Fruit fly (Drosophila melanogaster): ENCODE data around the gene ort.
A peak's percentile ranks its signal among the peaks of the same experiment; 100 is the strongest.

The ort gene

DNA sequence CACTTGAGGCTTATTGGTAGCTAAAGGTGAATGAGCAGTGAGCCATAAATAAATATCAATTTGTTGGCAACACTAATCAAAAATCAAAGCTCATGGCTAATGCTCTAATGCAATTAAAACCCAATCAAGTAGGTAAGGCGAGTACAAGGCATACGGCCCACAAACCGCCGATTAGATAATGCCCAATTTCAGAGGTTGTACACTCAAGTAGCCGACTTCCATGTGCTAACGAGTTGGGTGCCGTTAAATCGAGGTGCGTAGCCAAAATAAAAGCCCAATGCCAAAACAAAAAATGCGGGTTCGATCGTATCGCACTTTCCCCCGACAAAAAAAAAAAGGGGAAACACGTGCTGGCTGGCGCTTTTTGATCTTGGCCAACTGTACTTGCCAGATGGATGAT is 37.5 kb upstream of the ort start (continued):
- no peak for TF ChIP-seq ase (GFP tag; IDR thresholded peaks at IDR 0.05)
- no peak for TF ChIP-seq CG4707 (GFP tag; optimal IDR thresholded peaks at IDR 0.05)
- TF ChIP-seq GATAe (GFP tag; conservative IDR thresholded peaks at IDR 0.05): peak; percentile 77; the same call in 1 of the 2 replicates
- no peak for TF ChIP-seq CG10209 (GFP tag; optimal IDR thresholded peaks at IDR 0.05)
- no peak for TF ChIP-seq CG11247 (GFP tag; IDR thresholded peaks at IDR 0.05)
- TF ChIP-seq CG4854 (GFP tag; optimal IDR thresholded peaks at IDR 0.05): no peak
- no peak for TF ChIP-seq sc (optimal IDR thresholded peaks at IDR 0.05)
- no peak for TF ChIP-seq sc (GFP tag; optimal IDR thresholded peaks at IDR 0.05)
- peak; percentile 32 for TF ChIP-seq CG2678 (tag; optimal IDR thresholded peaks at IDR 0.05)
- no peak for TF ChIP-seq CG6765 (GFP tag; optimal IDR thresholded peaks at IDR 0.05)
- no peak for TF ChIP-seq MESR4 (GFP tag; optimal IDR thresholded peaks at IDR 0.05)
- peak; percentile 84 for TF ChIP-seq Hey (tag; optimal IDR thresholded peaks at IDR 0.05)
- TF ChIP-seq ro (GFP tag; IDR thresholded peaks at IDR 0.05): no peak
- no peak for TF ChIP-seq CG13775 (GFP tag; optimal IDR thresholded peaks at IDR 0.05)
- no peak for TF ChIP-seq Jarid2 (GFP tag; optimal IDR thresholded peaks at IDR 0.05)
- TF ChIP-seq CG7963 (GFP tag; IDR thresholded peaks at IDR 0.05; ENCODE audit: partially characterized antibody): no peak
- peak; percentile 90 for TF ChIP-seq sd (tag; optimal IDR thresholded peaks at IDR 0.05)
- TF ChIP-seq CG1602 (GFP tag; optimal IDR thresholded peaks at IDR 0.05): no peak
- TF ChIP-seq CG12391 (tag; optimal IDR thresholded peaks at IDR 0.05): no peak
- TF ChIP-seq Antp (GFP tag; optimal IDR thresholded peaks at IDR 0.05): no peak
- TF ChIP-seq CG17568 (GFP tag; optimal IDR thresholded peaks at IDR 0.05): no peak
- no peak for TF ChIP-seq CrebB (tag; optimal IDR thresholded peaks at IDR 0.05)
- TF ChIP-seq HLH54F (GFP tag; optimal IDR thresholded peaks at IDR 0.05): no peak
- peak; percentile 85 for TF ChIP-seq gro (GFP tag; optimal IDR thresholded peaks at IDR 0.05)
- TF ChIP-seq z (GFP tag; IDR thresholded peaks at IDR 0.05): no peak
- peak in 1 of 2 experiments; percentile 38 for TF ChIP-seq Pdp1 (GFP tag; optimal IDR thresholded peaks at IDR 0.05)
- TF ChIP-seq H2.0 (GFP tag; IDR thresholded peaks at IDR 0.05): no peak
- no peak for TF ChIP-seq CG3407 (GFP tag; optimal IDR thresholded peaks at IDR 0.05)
- TF ChIP-seq sima (GFP tag; optimal IDR thresholded peaks at IDR 0.05): no peak
- no peak for TF ChIP-seq mld (GFP tag; IDR thresholded peaks at IDR 0.05; ENCODE audit: partially characterized antibody)
- no peak for TF ChIP-seq Max (GFP tag; optimal IDR thresholded peaks at IDR 0.05)
- no peak for TF ChIP-seq pnt (GFP tag; optimal IDR thresholded peaks at IDR 0.05)
- no peak for TF ChIP-seq so (GFP tag; IDR thresholded peaks at IDR 0.05)
- TF ChIP-seq CG6683 (GFP tag; optimal IDR thresholded peaks at IDR 0.05): no peak
- TF ChIP-seq Bteb2 (GFP tag; optimal IDR thresholded peaks at IDR 0.05): no peak
- no peak for TF ChIP-seq gce (GFP tag; IDR thresholded peaks at IDR 0.05)
- TF ChIP-seq CG8290 (GFP tag; optimal IDR thresholded peaks at IDR 0.05): no peak
- peak in 1 of 2 experiments; percentile 40 for TF ChIP-seq CG8290 (tag; optimal IDR thresholded peaks at IDR 0.05)
- no peak for TF ChIP-seq CG10321 (GFP tag; IDR thresholded peaks at IDR 0.05)
- no peak for TF ChIP-seq CG11695 (GFP tag; IDR thresholded peaks at IDR 0.05)
- no peak for TF ChIP-seq chn (GFP tag; optimal IDR thresholded peaks at IDR 0.05)
- no peak for TF ChIP-seq ftz-f1 (GFP tag; optimal IDR thresholded peaks at IDR 0.05)
- peak; percentile 4 for TF ChIP-seq caup (GFP tag; optimal IDR thresholded peaks at IDR 0.05; ENCODE audit: severe bottlenecking)
- TF ChIP-seq Hmr (GFP tag; optimal IDR thresholded peaks at IDR 0.05): peak; percentile 24
- no peak for TF ChIP-seq vfl (GFP tag; optimal IDR thresholded peaks at IDR 0.05)
- no peak for TF ChIP-seq crol (GFP tag; IDR thresholded peaks at IDR 0.05)
- TF ChIP-seq emc (GFP tag; optimal IDR thresholded peaks at IDR 0.05): no peak
- TF ChIP-seq Abd-B (GFP tag; optimal IDR thresholded peaks at IDR 0.05): no peak
- no peak for TF ChIP-seq CG6791 (GFP tag; IDR thresholded peaks at IDR 0.05; ENCODE audit: partially characterized antibody)
- no peak for TF ChIP-seq CG8089 (GFP tag; optimal IDR thresholded peaks at IDR 0.05)
- TF ChIP-seq CG17802 (tag; optimal IDR thresholded peaks at IDR 0.05): no peak
